Fruit fly (Drosophila melanogaster): ENCODE measurements around the gene Lsd-2.

Gene Lsd-2

DNA sequence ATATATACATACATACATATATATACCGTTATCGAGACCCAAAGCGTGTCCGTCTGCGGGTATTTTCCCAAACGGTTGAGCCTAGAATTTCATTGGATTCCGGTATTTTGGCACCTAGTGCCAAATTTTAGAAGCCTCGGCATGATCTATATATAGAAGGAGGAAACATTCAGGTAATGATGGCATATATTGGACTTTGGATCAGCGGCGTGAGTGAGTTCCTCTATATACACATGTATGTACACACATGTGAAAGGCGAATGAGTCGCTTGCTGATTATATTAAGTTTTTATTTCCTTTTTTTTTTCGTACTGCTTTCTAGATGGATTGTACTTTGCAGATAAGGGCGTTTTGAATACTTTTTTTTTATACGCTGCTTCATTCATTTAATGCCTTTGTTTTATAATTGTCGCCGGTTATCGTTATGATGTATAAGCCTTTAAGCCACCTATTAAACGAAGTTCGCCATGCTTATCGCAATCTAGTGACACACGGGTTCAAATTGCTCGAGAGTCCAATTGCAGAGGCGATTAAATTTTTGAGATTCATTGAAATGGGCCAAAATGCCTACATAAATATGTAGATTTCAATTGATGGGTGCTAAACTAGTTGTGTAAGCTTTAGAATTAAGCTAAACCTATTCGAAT, 3.3 kb upstream of the Lsd-2 start (continued):
- TF ChIP-seq rib (GFP tag; IDR thresholded peaks at IDR 0.05), result no peak

DNA sequence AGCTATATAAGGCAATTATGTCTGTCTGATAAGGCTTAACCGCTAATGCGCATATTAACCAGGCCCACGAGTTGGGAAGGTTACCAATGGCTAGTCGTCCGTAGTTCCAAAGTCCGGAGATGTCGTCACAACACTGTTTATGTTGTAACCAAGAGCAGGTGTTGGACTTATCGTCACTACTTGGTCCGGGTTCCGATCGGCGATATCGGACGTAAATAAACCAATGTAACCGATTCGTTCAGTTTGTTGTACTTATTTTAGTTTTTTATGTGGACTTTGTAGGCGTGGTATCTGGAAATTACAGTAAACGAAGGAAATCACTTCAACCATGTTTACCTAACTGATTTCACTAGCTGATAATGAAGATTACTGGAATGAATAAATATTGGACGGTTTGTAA, 2.4 kb upstream of the Lsd-2 start:
- TF ChIP-seq CG13424 (tag; optimal IDR thresholded peaks at IDR 0.05) (peak; percentile 42), Fer1 (GFP tag; optimal IDR thresholded peaks at IDR 0.05) (peak; percentile 21), CG34376 (GFP tag; optimal IDR thresholded peaks at IDR 0.05) (peak; percentile 74), ATbp (GFP tag; optimal IDR thresholded peaks at IDR 0.05) (peak; percentile 62), CG33557 (GFP tag; optimal IDR thresholded peaks at IDR 0.05) (peak; percentile 47), CG9727 (GFP tag; optimal IDR thresholded peaks at IDR 0.05) (no peak), CG15479 (GFP tag; optimal IDR thresholded peaks at IDR 0.05) (no peak), sens-2 (GFP tag; IDR thresholded peaks at IDR 0.05) (peak; percentile 80), Meics (GFP tag; optimal IDR thresholded peaks at IDR 0.05) (peak; percentile 55), CG10209 (GFP tag; optimal IDR thresholded peaks at IDR 0.05) (peak; percentile 14), CG2875 (GFP tag; optimal IDR thresholded peaks at IDR 0.05) (peak; percentile 38), CG13894 (tag; optimal IDR thresholded peaks at IDR 0.05) (peak; percentile 81), hkb (optimal IDR thresholded peaks at IDR 0.05) (no peak), hkb (GFP tag; IDR thresholded peaks at IDR 0.05) (peak; percentile 42; the same call in 1 of the 2 replicates), Asciz (GFP tag; optimal IDR thresholded peaks at IDR 0.05) (peak; percentile 56), otp (GFP tag; IDR thresholded peaks at IDR 0.05) (no peak), Hmr (GFP tag; optimal IDR thresholded peaks at IDR 0.05) (peak; percentile 0), CG10431 (GFP tag; optimal IDR thresholded peaks at IDR 0.05) (peak; percentile 44), lab (GFP tag; optimal IDR thresholded peaks at IDR 0.05) (peak; percentile 29), sug (tag; optimal IDR thresholded peaks at IDR 0.05) (peak; percentile 51), CG6254 (GFP tag; optimal IDR thresholded peaks at IDR 0.05) (peak; percentile 47), CoRest (tag; optimal IDR thresholded peaks at IDR 0.05) (no peak), lola (GFP tag; optimal IDR thresholded peaks at IDR 0.05) (peak in 1 of 3 experiments; percentile 5), gem (tag; optimal IDR thresholded peaks at IDR 0.05) (peak; percentile 15), B-H1 (GFP tag; IDR thresholded peaks at IDR 0.05) (no peak; the same call in 2 of the 3 replicates), prd (optimal IDR thresholded peaks at IDR 0.05) (no peak), prd (GFP tag; IDR thresholded peaks at IDR 0.05) (no peak), ato (GFP tag; IDR thresholded peaks at IDR 0.05; ENCODE audit: partially characterized antibody) (no peak), CG10543 (GFP tag; optimal IDR thresholded peaks at IDR 0.05) (peak; percentile 66), CG6813 (GFP tag; optimal IDR thresholded peaks at IDR 0.05) (peak; percentile 58), bbx (GFP tag; IDR thresholded peaks at IDR 0.05; ENCODE audit: partially characterized antibody) (no peak), run (tag; optimal IDR thresholded peaks at IDR 0.05) (peak; percentile 84), Deaf1 (tag; optimal IDR thresholded peaks at IDR 0.05) (no peak), nom (GFP tag; optimal IDR thresholded peaks at IDR 0.05) (peak; percentile 87), CG7745 (tag; optimal IDR thresholded peaks at IDR 0.05) (peak; percentile 55), exex (tag; optimal IDR thresholded peaks at IDR 0.05) (peak; percentile 96), CG4328 (GFP tag; optimal IDR thresholded peaks at IDR 0.05) (peak; percentile 34), CG3407 (GFP tag; optimal IDR thresholded peaks at IDR 0.05) (peak; percentile 15), Blimp-1 (GFP tag; optimal IDR thresholded peaks at IDR 0.05) (peak; percentile 30), CG1603 (tag; optimal IDR thresholded peaks at IDR 0.05) (peak; percentile 15), CG1529 (GFP tag; optimal IDR thresholded peaks at IDR 0.05) (peak; percentile 6), unpg (GFP tag; optimal IDR thresholded peaks at IDR 0.05) (peak; percentile 13), salm (tag; optimal IDR thresholded peaks at IDR 0.05) (peak; percentile 25), tna (GFP tag; IDR thresholded peaks at IDR 0.05; ENCODE audit: partially characterized antibody) (no peak), grn (GFP tag; optimal IDR thresholded peaks at IDR 0.05) (peak; percentile 94)
